Worm (Caenorhabditis elegans) whole organism, early embryonic: Measurements from ENCODE around the gene C08E8.5.
"Not testable (repeated sequence)": the region's sequence is repeated elsewhere in the genome, so short reads cannot be mapped to it uniquely, and the experiment has no call there.

Experiments used
- B0310.2 ChIP-seq: sonication (generic microtip); optimal IDR thresholded peaks from 2 replicates; lab custom pipeline; 2016; ENCODE audit warnings: mild to moderate bottlenecking, missing genetic modification characterization, missing compliant biosample characterization
- F13C5.2 ChIP-seq: sonication (generic microtip); optimal IDR thresholded peaks from 2 replicates; lab custom pipeline; 2017; ENCODE audit warnings: mild to moderate bottlenecking, missing genetic modification characterization, inconsistent platforms, missing compliant biosample characterization
- aly-1 ChIP-seq: sonication (generic microtip); optimal IDR thresholded peaks from 2 replicates; lab custom pipeline; 2016; ENCODE audit warnings: missing genetic modification characterization, missing compliant biosample characterization
- ama-1 ChIP-seq: fragments of 150-350 bp; optimal IDR thresholded peaks from 2 replicates; lab custom pipeline; 2014
- ceh-13 ChIP-seq: fragments of 200-800 bp; sonication (Bioruptor generic); optimal IDR thresholded peaks from 2 replicates; lab custom pipeline; 2018; ENCODE audit warnings: mild to moderate bottlenecking, missing genetic modification characterization, missing compliant biosample characterization
- ceh-36 ChIP-seq: sonication (generic microtip); optimal IDR thresholded peaks from 2 replicates; lab custom pipeline; 2016; ENCODE audit warnings: missing genetic modification characterization, inconsistent platforms, missing compliant biosample characterization
- ets-7 ChIP-seq: sonication (generic microtip); optimal IDR thresholded peaks from 2 replicates; lab custom pipeline; 2016; ENCODE audit warnings: missing genotype, missing genetic modification characterization, missing compliant biosample characterization
- flt-1 ChIP-seq: fragments of 200-800 bp; sonication (Bioruptor generic); IDR thresholded peaks from 2 replicates; pipeline ENCODE4 v1.3.6; 2022; ENCODE audit warnings: missing genetic modification characterization, missing compliant biosample characterization
- hmbx-1 ChIP-seq: sonication (generic microtip); optimal IDR thresholded peaks from 2 replicates; lab custom pipeline; 2016; ENCODE audit warnings: mild to moderate bottlenecking, missing genetic modification characterization, missing compliant biosample characterization
- hmg-4 ChIP-seq: fragments of 200-800 bp; sonication (Bioruptor generic); optimal IDR thresholded peaks from 2 replicates; lab custom pipeline; 2018; ENCODE audit warnings: mild to moderate bottlenecking, missing genetic modification characterization, missing compliant biosample characterization
- hnd-1 ChIP-seq: sonication (generic microtip); optimal IDR thresholded peaks from 2 replicates; lab custom pipeline; 2016; ENCODE audit warnings: missing genetic modification characterization, missing compliant biosample characterization
- pes-1 ChIP-seq: fragments of 200-800 bp; sonication (Bioruptor generic); IDR thresholded peaks from 2 replicates; pipeline ENCODE4 v1.3.6; 2022; ENCODE audit warnings: missing genetic modification reagents, missing genetic modification characterization, missing compliant biosample characterization
- scrt-1 ChIP-seq: fragments of 200-800 bp; sonication (Bioruptor generic); IDR thresholded peaks from 2 replicates; pipeline ENCODE4 v1.3.6; 2022; ENCODE audit warnings: missing genetic modification characterization, missing compliant biosample characterization
- sea-1 ChIP-seq: fragments of 200-800 bp; sonication (Bioruptor generic); conservative IDR thresholded peaks from 2 replicates; pipeline ENCODE4 v1.3.6; 2022; ENCODE audit warnings: missing genetic modification characterization, missing compliant biosample characterization
- tbx-11 ChIP-seq: fragments of 200-800 bp; sonication (Bioruptor generic); IDR thresholded peaks from 2 replicates; pipeline ENCODE4 v1.3.6; 2022; ENCODE audit warnings: missing genetic modification characterization, missing compliant biosample characterization
- tbx-37 ChIP-seq: fragments of 200-800 bp; sonication (Bioruptor generic); conservative IDR thresholded peaks from 2 replicates; pipeline ENCODE4 v1.3.6; 2022; ENCODE audit warnings: missing genetic modification reagents, missing genetic modification characterization, missing compliant biosample characterization
- tra-4 ChIP-seq: sonication (generic microtip); optimal IDR thresholded peaks from 2 replicates; lab custom pipeline; 2017; ENCODE audit warnings: missing genetic modification characterization, missing compliant biosample characterization

Gene C08E8.5

DNA sequence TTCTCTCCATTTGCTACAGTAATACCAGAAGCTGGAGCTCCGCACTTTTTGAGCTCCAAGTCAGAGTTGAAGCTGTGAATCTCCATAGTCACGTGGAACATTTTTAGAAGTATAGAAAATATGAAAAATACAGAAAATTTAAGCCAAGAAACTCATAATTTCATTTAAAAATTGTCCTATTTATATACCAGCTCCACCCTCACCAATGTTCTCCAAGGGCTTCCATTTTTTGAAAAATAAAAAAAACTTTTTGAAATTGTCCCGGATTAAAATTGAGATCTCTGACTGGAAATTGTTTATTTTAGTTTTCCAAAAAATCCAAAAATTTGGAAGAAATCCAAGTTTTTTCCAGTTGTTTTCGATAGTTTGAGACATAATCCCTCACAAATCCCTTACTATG is at the start of gene C08E8.5:
TSS of gene C08E8.5 (minus strand) at position 101 of the 400 bp plus-strand sequence.
- TF ChIP-seq B0310.2 (no peak), scrt-1 (GFP tag; lab: Robert Waterston, UW) (no peak), hmg-4 (no peak), pes-1 (no peak), ets-7 (no peak), ama-1 (lab: Kevin White, UChicago) (no peak), hnd-1 (tag; lab: Kevin White, UChicago) (no peak), flt-1 (no peak)

DNA sequence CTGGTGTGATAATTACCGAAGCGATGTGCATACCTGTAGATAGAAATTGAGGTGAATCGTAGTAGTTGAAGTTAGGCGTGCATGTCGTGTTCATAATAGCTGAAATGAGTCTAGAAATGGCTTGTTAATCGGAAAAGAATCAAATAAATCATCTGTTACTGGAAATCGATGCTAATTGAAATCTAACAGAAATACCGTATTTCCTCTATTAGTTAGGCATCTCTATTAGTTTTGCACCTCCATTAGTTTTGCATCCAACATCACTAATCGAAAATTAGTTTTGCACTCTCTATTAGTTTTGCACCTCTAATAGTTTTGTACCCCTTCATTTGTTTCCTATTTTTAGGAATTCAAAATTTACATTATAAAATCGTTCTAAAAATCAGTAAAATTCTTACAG is 45.0 kb upstream of the C08E8.5 start, which contains the start of gene srh-209:
TSS of gene srh-209 (minus strand) at position 101 of the 400 bp plus-strand sequence.
- TF ChIP-seq ceh-13 (GFP tag; lab: Kevin White, UChicago); hmg-4; sea-1 (GFP tag; lab: Robert Waterston, UW): not testable (repeated sequence)

- TF ChIP-seq sea-1 (GFP tag; lab: Robert Waterston, UW) (no peak), ceh-36 (tag; lab: Kevin White, UChicago) (no peak)
These were observed 43.0 kb upstream of the C08E8.5 start for ce11 chrV:18402743-18403142.

ce11 chrV:18397814-18398213 is 38.0 kb upstream of the C08E8.5 start, which contains the start of gene Y51A2B.16:
Gene Y51A2B.16, minus strand, starts transcription at chrV:18397914.
- TF ChIP-seq hmg-4: no peak
- TF ChIP-seq sea-1 (GFP tag; lab: Robert Waterston, UW): no peak
- no peak for TF ChIP-seq pes-1
- no peak for TF ChIP-seq tra-4 (tag; lab: Kevin White, UChicago)
- no peak for TF ChIP-seq ama-1 (lab: Kevin White, UChicago)
- TF ChIP-seq flt-1: no peak
- TF ChIP-seq tbx-37 (GFP tag; lab: Robert Waterston, UW): no peak
- TF ChIP-seq aly-1 (tag; lab: Kevin White, UChicago): no peak
- no peak for TF ChIP-seq F13C5.2 (tag; lab: Kevin White, UChicago)
- TF ChIP-seq ets-7: no peak
- TF ChIP-seq ceh-13 (GFP tag; lab: Kevin White, UChicago): no peak
- TF ChIP-seq tbx-11 (GFP tag; lab: Robert Waterston, UW): no peak

- no peak for TF ChIP-seq ceh-13 (GFP tag; lab: Kevin White, UChicago)
- no peak for TF ChIP-seq pes-1
- TF ChIP-seq hmbx-1 (tag; lab: Kevin White, UChicago): no peak
- TF ChIP-seq ets-7: no peak
- no peak for TF ChIP-seq ama-1 (lab: Kevin White, UChicago)
- TF ChIP-seq sea-1 (GFP tag; lab: Robert Waterston, UW): no peak
- TF ChIP-seq tbx-37 (GFP tag; lab: Robert Waterston, UW): no peak
- no peak for TF ChIP-seq flt-1
- no peak for TF ChIP-seq tra-4 (tag; lab: Kevin White, UChicago)
- no peak for TF ChIP-seq aly-1 (tag; lab: Kevin White, UChicago)
- TF ChIP-seq ceh-36 (tag; lab: Kevin White, UChicago): no peak
- TF ChIP-seq hmg-4: no peak
- no peak for TF ChIP-seq F13C5.2 (tag; lab: Kevin White, UChicago)
- no peak for TF ChIP-seq hnd-1 (tag; lab: Kevin White, UChicago)
- no peak for TF ChIP-seq scrt-1 (GFP tag; lab: Robert Waterston, UW)
These were observed 35.9 kb upstream of the C08E8.5 start, which contains the start of gene Y51A2B.9 for ce11 chrV:18395649-18396048. Gene Y51A2B.9, minus strand, starts transcription at chrV:18395749.

DNA sequence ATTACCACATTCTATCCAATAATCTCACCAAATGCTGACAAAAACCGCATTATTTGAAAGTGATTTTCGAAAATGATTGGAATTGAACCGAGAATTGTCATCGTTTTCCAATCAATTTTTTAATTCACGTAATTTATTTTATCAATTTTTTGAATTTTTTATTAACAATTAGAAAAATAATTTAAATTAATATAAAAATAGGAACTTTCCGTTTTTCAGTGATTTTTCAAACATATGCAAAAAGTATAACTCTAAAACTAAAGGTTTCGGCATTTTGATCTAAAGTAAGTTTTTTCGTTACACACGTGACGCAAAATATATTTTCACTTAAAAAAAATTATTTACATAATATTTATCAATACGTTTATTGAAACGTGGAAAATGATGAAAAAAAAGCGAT is 34.4 kb upstream of the C08E8.5 start, which contains the start of gene Y51A2B.6:
TSS of gene Y51A2B.6 (minus strand) at position 101 of the 400 bp plus-strand sequence.
- TF ChIP-seq scrt-1 (GFP tag; lab: Robert Waterston, UW): no peak
- TF ChIP-seq sea-1 (GFP tag; lab: Robert Waterston, UW): no peak
- TF ChIP-seq tbx-11 (GFP tag; lab: Robert Waterston, UW): no peak
- TF ChIP-seq tbx-37 (GFP tag; lab: Robert Waterston, UW): no peak
- no peak for TF ChIP-seq ceh-36 (tag; lab: Kevin White, UChicago)
- no peak for TF ChIP-seq pes-1
- no peak for TF ChIP-seq aly-1 (tag; lab: Kevin White, UChicago)
- TF ChIP-seq ets-7: no peak
- TF ChIP-seq F13C5.2 (tag; lab: Kevin White, UChicago): no peak

DNA sequence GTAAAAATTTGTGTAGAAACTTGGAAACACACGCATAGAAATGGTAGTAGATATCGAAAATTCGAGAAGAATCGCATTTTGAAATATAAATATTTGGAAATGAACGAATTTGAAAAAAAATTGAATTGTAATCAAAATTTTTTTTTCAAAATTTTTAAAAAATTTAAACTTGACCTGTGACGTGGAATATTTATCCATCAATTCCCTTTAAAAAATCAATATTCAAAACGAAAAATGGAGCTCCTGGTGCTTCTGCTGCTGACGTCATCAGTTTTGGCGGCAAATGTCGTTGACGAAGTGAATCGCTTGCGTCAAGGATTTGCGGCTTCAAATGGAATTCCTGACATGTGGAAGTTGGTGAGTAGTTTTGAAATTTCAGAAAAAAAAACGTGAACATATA is 29.3 kb upstream of the C08E8.5 start, which contains the start of the genes Y51A2B.4 and Y51A2B.5:
TSS of gene Y51A2B.4 (minus strand) at position 101 of the 400 bp plus-strand sequence.
TSS of gene Y51A2B.5 (plus strand) at position 232 of the 400 bp plus-strand sequence.
- TF ChIP-seq hmg-4: no peak
- TF ChIP-seq hmbx-1 (tag; lab: Kevin White, UChicago): no peak
- no peak for TF ChIP-seq ceh-13 (GFP tag; lab: Kevin White, UChicago)
- no peak for TF ChIP-seq flt-1
- TF ChIP-seq pes-1: no peak
- TF ChIP-seq B0310.2: no peak
- TF ChIP-seq ceh-36 (tag; lab: Kevin White, UChicago): no peak

DNA sequence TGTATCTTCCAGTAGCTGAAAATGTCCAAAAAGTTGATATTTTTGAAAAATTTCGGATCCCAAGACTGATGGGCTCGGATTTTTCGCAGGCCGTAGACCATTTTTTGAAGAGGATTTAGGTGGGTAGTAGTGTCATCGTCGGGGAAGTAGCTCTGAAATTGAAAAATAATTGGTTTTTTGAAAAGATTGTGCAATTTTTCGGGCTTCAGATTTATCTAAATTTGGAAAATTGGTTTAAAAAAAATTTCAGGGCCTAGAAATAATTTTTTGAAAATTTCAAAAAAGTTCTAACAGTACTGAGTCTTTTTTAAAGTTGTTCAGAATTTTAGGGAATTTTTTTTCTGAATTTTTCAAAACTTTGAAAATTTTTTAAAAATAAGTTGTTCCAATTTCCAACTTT is 22.8 kb upstream of the C08E8.5 start, which contains the start of gene nhr-288:
TSS of gene nhr-288 (minus strand) at position 101 of the 400 bp plus-strand sequence.
- TF ChIP-seq hmbx-1 (tag; lab: Kevin White, UChicago) (no peak), pes-1 (no peak), F13C5.2 (tag; lab: Kevin White, UChicago) (no peak), hnd-1 (tag; lab: Kevin White, UChicago) (no peak), flt-1 (no peak), tbx-37 (GFP tag; lab: Robert Waterston, UW) (no peak), tra-4 (tag; lab: Kevin White, UChicago) (no peak), tbx-11 (GFP tag; lab: Robert Waterston, UW) (no peak), ama-1 (lab: Kevin White, UChicago) (no peak), ets-7 (no peak), sea-1 (GFP tag; lab: Robert Waterston, UW) (no peak), ceh-13 (GFP tag; lab: Kevin White, UChicago) (no peak), scrt-1 (GFP tag; lab: Robert Waterston, UW) (no peak)
